Fruit fly (Drosophila melanogaster): ENCODE measurements around the gene Sry-delta.

Gene Sry-delta

DNA sequence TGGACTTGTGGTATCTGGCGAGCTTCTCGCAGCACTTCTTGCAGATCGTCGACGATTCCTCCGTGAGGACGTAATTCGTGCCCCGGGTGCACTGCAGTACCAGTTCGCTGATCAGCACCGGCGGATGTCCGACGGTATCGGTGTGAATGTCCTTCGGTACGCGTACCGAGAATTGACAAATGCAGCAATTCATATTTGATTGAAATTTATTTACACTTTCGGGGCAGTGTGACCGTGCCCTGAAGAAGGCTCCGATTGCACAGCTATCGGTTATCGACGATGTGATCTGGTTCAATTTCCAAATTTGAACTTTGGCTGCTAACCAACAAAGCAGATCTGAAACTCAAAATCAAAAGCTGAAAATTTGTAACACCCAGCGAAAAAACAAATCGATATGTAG lies 6.5 kb upstream of the Sry-delta start, which contains the start of gene ZIPIC (continued):
- TF ChIP-seq BEAF-32 (GFP tag; optimal IDR thresholded peaks at IDR 0.05), result peak; percentile 49
- no peak for TF ChIP-seq CG14014 (GFP tag; IDR thresholded peaks at IDR 0.05)
- peak; percentile 61; the same call in 1 of the 2 replicates for TF ChIP-seq sna (GFP tag; IDR thresholded peaks at IDR 0.05; ENCODE audit: partially characterized antibody)
- TF ChIP-seq CG15601 (tag; optimal IDR thresholded peaks at IDR 0.05), result peak; percentile 16
- TF ChIP-seq ci (GFP tag; IDR thresholded peaks at IDR 0.05), result 0 out of 3 replicates have a peak, but pooled peaks have one; percentile 6
- TF ChIP-seq Drgx (GFP tag; IDR thresholded peaks at IDR 0.05), result no peak
- TF ChIP-seq Dp (GFP tag; optimal IDR thresholded peaks at IDR 0.05), result peak; percentile 80
- TF ChIP-seq CG17359 (tag; optimal IDR thresholded peaks at IDR 0.05), result no peak
- TF ChIP-seq gcm (GFP tag; optimal IDR thresholded peaks at IDR 0.05), result no peak
- TF ChIP-seq Doc2 (GFP tag; IDR thresholded peaks at IDR 0.05), result no peak
- no peak for TF ChIP-seq sisA (GFP tag; IDR thresholded peaks at IDR 0.05)
- no peak for TF ChIP-seq CG5245 (GFP tag; optimal IDR thresholded peaks at IDR 0.05)
- TF ChIP-seq E2f2 (GFP tag; IDR thresholded peaks at IDR 0.05), result peak; percentile 87
- TF ChIP-seq MBD-R2 (GFP tag; IDR thresholded peaks at IDR 0.05), result peak; percentile 94
- TF ChIP-seq Six4 (GFP tag; optimal IDR thresholded peaks at IDR 0.05), result no peak
- TF ChIP-seq Ssrp (tag; optimal IDR thresholded peaks at IDR 0.05), result no peak
- no peak for TF ChIP-seq Hsf (GFP tag; optimal IDR thresholded peaks at IDR 0.05)
- peak; percentile 70 for TF ChIP-seq YL-1 (GFP tag; optimal IDR thresholded peaks at IDR 0.05)
- no peak for TF ChIP-seq fd102C (GFP tag; optimal IDR thresholded peaks at IDR 0.05)
- peak; percentile 74 for TF ChIP-seq CG13287 (GFP tag; IDR thresholded peaks at IDR 0.05; ENCODE audit: partially characterized antibody)
- peak; percentile 36; the same call in 1 of the 3 replicates for TF ChIP-seq knrl (GFP tag; IDR thresholded peaks at IDR 0.05; ENCODE audit: partially characterized antibody)
- peak; percentile 67 for TF ChIP-seq CG6791 (GFP tag; IDR thresholded peaks at IDR 0.05; ENCODE audit: partially characterized antibody)
- TF ChIP-seq CG1233 (GFP tag; optimal IDR thresholded peaks at IDR 0.05), result no peak
- peak; percentile 64 for TF ChIP-seq CG9797 (GFP tag; optimal IDR thresholded peaks at IDR 0.05)
- no peak for TF ChIP-seq Spps (tag; optimal IDR thresholded peaks at IDR 0.05)
- TF ChIP-seq HLH4C (GFP tag; IDR thresholded peaks at IDR 0.05; ENCODE audit: partially characterized antibody), result peak; percentile 74
- TF ChIP-seq otp (GFP tag; IDR thresholded peaks at IDR 0.05), result no peak
- peak; percentile 42; the same call in 1 of the 2 replicates for TF ChIP-seq Scr (GFP tag; IDR thresholded peaks at IDR 0.05; ENCODE audit: partially characterized antibody)
- peak; percentile 46 for TF ChIP-seq Bgb (GFP tag; IDR thresholded peaks at IDR 0.05; ENCODE audit: partially characterized antibody)
- no peak for TF ChIP-seq CG8089 (GFP tag; optimal IDR thresholded peaks at IDR 0.05)
- TF ChIP-seq stwl (tag; optimal IDR thresholded peaks at IDR 0.05), result peak; percentile 65
- no peak for TF ChIP-seq B-H1 (GFP tag; IDR thresholded peaks at IDR 0.05)
- TF ChIP-seq Mes4 (GFP tag; optimal IDR thresholded peaks at IDR 0.05), result no peak
- no peak for TF ChIP-seq CG2712 (tag; optimal IDR thresholded peaks at IDR 0.05)
- peak; percentile 49 for TF ChIP-seq trem (tag; optimal IDR thresholded peaks at IDR 0.05)

dm6 chr3R:30037630-30038029 lies 5.5 kb upstream of the Sry-delta start, which contains the start of gene ocn:
Gene ocn (minus strand): TSS chr3R:30037730.
- TF ChIP-seq CkIIα-i1 (GFP tag; IDR thresholded peaks at IDR 0.05), result no peak
- TF ChIP-seq CG16813 (GFP tag; IDR thresholded peaks at IDR 0.05; ENCODE audit: partially characterized antibody), result no peak
- TF ChIP-seq Awh (GFP tag; IDR thresholded peaks at IDR 0.05), result no peak
- TF ChIP-seq Doc3 (GFP tag; IDR thresholded peaks at IDR 0.05; ENCODE audit: partially characterized antibody), result 0 out of 3 replicates have a peak, but pooled peaks have one; percentile 6
- no peak for TF ChIP-seq ems (GFP tag; optimal IDR thresholded peaks at IDR 0.05)
- TF ChIP-seq CG17385 (GFP tag; optimal IDR thresholded peaks at IDR 0.05), result no peak
